Worm (Caenorhabditis elegans) whole organism, L2 larva: ENCODE data around the gene C54D10.9.

Experiments used
- alr-1 ChIP-seq: fragments of 150-350 bp; optimal IDR thresholded peaks from 2 replicates; lab custom pipeline; 2014; ENCODE audit warnings: missing biosample characterization, missing genetic modification characterization
- blmp-1 ChIP-seq: sonication (generic microtip); optimal IDR thresholded peaks from 2 replicates; lab custom pipeline; 2017; ENCODE audit warnings: missing genetic modification characterization, mild to moderate bottlenecking, missing compliant biosample characterization, antibody characterized with exemption, moderate library complexity; ENCODE audit not compliant: insufficient read depth
- dmd-4 ChIP-seq: sonication (generic microtip); optimal IDR thresholded peaks from 2 replicates; lab custom pipeline; 2017; ENCODE audit warnings: missing biosample characterization, missing genetic modification characterization
- egl-27 ChIP-seq: sonication (generic microtip); optimal IDR thresholded peaks from 3 replicates; lab custom pipeline; 2017; ENCODE audit warnings: missing biosample characterization, missing genetic modification reagents, missing genetic modification characterization
- gmeb-1 ChIP-seq: fragments of 150-350 bp; optimal IDR thresholded peaks from 2 replicates; lab custom pipeline; 2014; ENCODE audit warnings: missing biosample characterization, missing genetic modification characterization
- lsy-2 ChIP-seq, 2 experiments: fragments of 150-350 bp in 1 of 2; sonication (generic microtip) in 1 of 2; optimal IDR thresholded peaks; 2 replicates each; lab custom pipeline; 2014 to 2017; ENCODE audit warnings: missing biosample characterization in 2 of 2, missing genetic modification characterization in 2 of 2
- mab-5 ChIP-seq: fragments of 150-350 bp; optimal IDR thresholded peaks from 2 replicates; lab custom pipeline; 2014; ENCODE audit warnings: missing biosample characterization, missing genetic modification characterization
- nhr-237 ChIP-seq: fragments of 150-350 bp; optimal IDR thresholded peaks from 2 replicates; lab custom pipeline; 2014; ENCODE audit warnings: missing biosample characterization, missing genetic modification characterization
- skn-1 ChIP-seq: sonication (generic microtip); optimal IDR thresholded peaks from 2 replicates; lab custom pipeline; 2017; ENCODE audit warnings: missing biosample characterization, missing genetic modification characterization
- unc-39 ChIP-seq: fragments of 150-350 bp; optimal IDR thresholded peaks from 2 replicates; lab custom pipeline; 2014; ENCODE audit warnings: missing biosample characterization, missing genetic modification characterization
- zag-1 ChIP-seq: fragments of 150-350 bp; optimal IDR thresholded peaks from 2 replicates; lab custom pipeline; 2014; ENCODE audit warnings: missing biosample characterization, missing genetic modification characterization

- TF ChIP-seq blmp-1 (tag; lab: Kevin White, UChicago): no peak
- no peak for TF ChIP-seq nhr-237 (tag; lab: Kevin White, UChicago)
- TF ChIP-seq lsy-2 (tag; optimal IDR thresholded peaks at IDR 0.05; lab: Kevin White, UChicago): no peak
- no peak for TF ChIP-seq gmeb-1
- no peak for TF ChIP-seq zag-1 (tag; lab: Kevin White, UChicago)
- no peak for TF ChIP-seq skn-1 (tag; lab: Kevin White, UChicago)
- TF ChIP-seq dmd-4 (tag; lab: Kevin White, UChicago): no peak
- TF ChIP-seq alr-1 (tag; lab: Kevin White, UChicago): no peak
- TF ChIP-seq unc-39 (tag; lab: Kevin White, UChicago): no peak
- TF ChIP-seq egl-27 (tag; lab: Kevin White, UChicago): no peak
- no peak for TF ChIP-seq mab-5
These were observed 21.4 kb downstream of the C54D10.9 start, which contains the start of gene F28C1.3 for ce11 chrV:12468363-12468762.
